Worm (Caenorhabditis elegans) whole organism, L2 larva: ENCODE measurements around the gene unc-2.
A peak's percentile ranks its signal among the peaks of the same experiment; 100 is the strongest.

ENCODE experiments used
- C34F6.9 ChIP-seq: fragments of 150-350 bp; optimal IDR thresholded peaks from 2 replicates; lab custom pipeline; 2014; ENCODE audit warnings: missing biosample characterization, missing genetic modification characterization
- F13H6.1 ChIP-seq: sonication (generic microtip); optimal IDR thresholded peaks from 2 replicates; lab custom pipeline; 2016; ENCODE audit warnings: missing genetic modification characterization, missing compliant biosample characterization
- Y55F3AM.14 ChIP-seq: fragments of 200-800 bp; sonication (Bioruptor generic); optimal IDR thresholded peaks from 2 replicates; lab custom pipeline; 2018; ENCODE audit warnings: mild to moderate bottlenecking, missing genetic modification characterization, missing compliant biosample characterization
- ZK546.5 ChIP-seq: sonication (generic microtip); optimal IDR thresholded peaks from 2 replicates; lab custom pipeline; 2017; ENCODE audit warnings: missing biosample characterization, missing genetic modification characterization
- alr-1 ChIP-seq: fragments of 150-350 bp; optimal IDR thresholded peaks from 2 replicates; lab custom pipeline; 2014; ENCODE audit warnings: missing biosample characterization, missing genetic modification characterization
- aly-2 ChIP-seq: fragments of 150-350 bp; optimal IDR thresholded peaks from 2 replicates; lab custom pipeline; 2014; ENCODE audit warnings: missing biosample characterization, missing genetic modification characterization
- ama-1 ChIP-seq: fragments of 150-350 bp; optimal IDR thresholded peaks from 2 replicates; lab custom pipeline; 2018; ENCODE audit warnings: inconsistent platforms
- blmp-1 ChIP-seq: sonication (generic microtip); optimal IDR thresholded peaks from 2 replicates; lab custom pipeline; 2017; ENCODE audit warnings: missing genetic modification characterization, mild to moderate bottlenecking, missing compliant biosample characterization, antibody characterized with exemption, moderate library complexity; ENCODE audit not compliant: insufficient read depth
- crh-2 ChIP-seq: sonication (generic microtip); optimal IDR thresholded peaks from 2 replicates; lab custom pipeline; 2017; ENCODE audit warnings: missing biosample characterization, missing genetic modification characterization
- egl-27 ChIP-seq: sonication (generic microtip); optimal IDR thresholded peaks from 3 replicates; lab custom pipeline; 2017; ENCODE audit warnings: missing biosample characterization, missing genetic modification reagents, missing genetic modification characterization
- elt-3 ChIP-seq: sonication (generic microtip); optimal IDR thresholded peaks from 2 replicates; lab custom pipeline; 2017; ENCODE audit warnings: missing biosample characterization, missing genetic modification characterization
- fos-1 ChIP-seq: fragments of 150-350 bp; optimal IDR thresholded peaks from 2 replicates; lab custom pipeline; 2014; ENCODE audit warnings: missing biosample characterization, missing genetic modification characterization
- gmeb-1 ChIP-seq: fragments of 150-350 bp; optimal IDR thresholded peaks from 2 replicates; lab custom pipeline; 2014; ENCODE audit warnings: missing biosample characterization, missing genetic modification characterization
- lin-11 ChIP-seq: fragments of 150-350 bp; sonication (generic microtip); optimal IDR thresholded peaks from 2 replicates; lab custom pipeline; 2014; ENCODE audit warnings: missing biosample characterization, missing genetic modification characterization, inconsistent platforms, mixed read lengths
- lin-13 ChIP-seq: fragments of 150-350 bp; optimal IDR thresholded peaks from 2 replicates; lab custom pipeline; 2014; ENCODE audit warnings: missing biosample characterization, missing genetic modification reagents, missing genetic modification characterization
- lin-39 ChIP-seq: fragments of 150-350 bp; optimal IDR thresholded peaks from 2 replicates; lab custom pipeline; 2014; ENCODE audit warnings: missing biosample characterization, missing genetic modification reagents, missing genetic modification characterization
- mab-5 ChIP-seq: fragments of 150-350 bp; optimal IDR thresholded peaks from 2 replicates; lab custom pipeline; 2014; ENCODE audit warnings: missing biosample characterization, missing genetic modification characterization
- mbf-1 ChIP-seq: sonication (generic microtip); optimal IDR thresholded peaks from 2 replicates; lab custom pipeline; 2017; ENCODE audit warnings: missing biosample characterization, missing genetic modification characterization
- mdl-1 ChIP-seq, 2 experiments: fragments of 150-350 bp in 1 of 2; sonication (generic microtip) in 1 of 2; optimal IDR thresholded peaks; 2 replicates each; lab custom pipeline; 2017; ENCODE audit warnings: missing biosample characterization in 2 of 2, missing genetic modification characterization in 2 of 2
- nhr-10 ChIP-seq: sonication (generic microtip); optimal IDR thresholded peaks from 2 replicates; lab custom pipeline; 2017; ENCODE audit warnings: missing biosample characterization, missing genetic modification characterization
- nhr-12 ChIP-seq: fragments of 150-350 bp; optimal IDR thresholded peaks from 2 replicates; lab custom pipeline; 2014; ENCODE audit warnings: missing biosample characterization, missing genetic modification characterization
- nhr-129 ChIP-seq: fragments of 150-350 bp; optimal IDR thresholded peaks from 2 replicates; lab custom pipeline; 2014; ENCODE audit warnings: missing biosample characterization, missing genetic modification characterization
- nhr-21 ChIP-seq: fragments of 150-350 bp; optimal IDR thresholded peaks from 2 replicates; lab custom pipeline; 2014; ENCODE audit warnings: missing biosample characterization, missing genetic modification characterization
- nhr-23 ChIP-seq: fragments of 150-350 bp; optimal IDR thresholded peaks from 2 replicates; lab custom pipeline; 2014; ENCODE audit warnings: missing biosample characterization, missing genetic modification reagents, missing genetic modification characterization
- nhr-237 ChIP-seq: fragments of 150-350 bp; optimal IDR thresholded peaks from 2 replicates; lab custom pipeline; 2014; ENCODE audit warnings: missing biosample characterization, missing genetic modification characterization
- nhr-25 ChIP-seq: fragments of 150-350 bp; sonication (generic microtip); optimal IDR thresholded peaks from 3 replicates; lab custom pipeline; 2014; ENCODE audit warnings: missing biosample characterization, missing genetic modification characterization
- nhr-6 ChIP-seq: fragments of 150-350 bp; optimal IDR thresholded peaks from 2 replicates; lab custom pipeline; 2014; ENCODE audit warnings: missing biosample characterization, missing genetic modification characterization
- nhr-77 ChIP-seq: fragments of 150-350 bp; optimal IDR thresholded peaks from 2 replicates; lab custom pipeline; 2014; ENCODE audit warnings: missing biosample characterization, missing genetic modification characterization
- peb-1 ChIP-seq: fragments of 150-350 bp; optimal IDR thresholded peaks from 2 replicates; lab custom pipeline; 2014; ENCODE audit warnings: missing biosample characterization, missing genetic modification characterization
- sem-4 ChIP-seq: fragments of 150-350 bp; optimal IDR thresholded peaks from 2 replicates; lab custom pipeline; 2014; ENCODE audit warnings: missing biosample characterization, missing genetic modification reagents, missing genetic modification characterization
- skn-1 ChIP-seq: sonication (generic microtip); optimal IDR thresholded peaks from 2 replicates; lab custom pipeline; 2017; ENCODE audit warnings: missing biosample characterization, missing genetic modification characterization
- sma-9 ChIP-seq, 2 experiments: fragments of 150-350 bp in 1 of 2; sonication (generic microtip) in 1 of 2; optimal IDR thresholded peaks; 2 replicates each; lab custom pipeline; 2014 to 2016; ENCODE audit warnings: missing genetic modification characterization in 2 of 2, mild to moderate bottlenecking in 1 of 2, missing biosample characterization in 1 of 2, missing compliant biosample characterization in 1 of 2, missing genetic modification reagents in 1 of 2, moderate library complexity in 1 of 2
- snpc-4 ChIP-seq: fragments of 150-350 bp; optimal IDR thresholded peaks from 2 replicates; lab custom pipeline; 2014; ENCODE audit warnings: missing biosample characterization, missing genetic modification characterization
- unc-55 ChIP-seq: fragments of 150-350 bp; sonication (generic microtip); optimal IDR thresholded peaks from 3 replicates; lab custom pipeline; 2014; ENCODE audit warnings: missing biosample characterization, missing genetic modification reagents, missing genetic modification characterization
- unc-62 ChIP-seq: fragments of 150-350 bp; optimal IDR thresholded peaks from 2 replicates; lab custom pipeline; 2014; ENCODE audit warnings: missing biosample characterization, missing genetic modification reagents, missing genetic modification characterization
- zag-1 ChIP-seq: fragments of 150-350 bp; optimal IDR thresholded peaks from 2 replicates; lab custom pipeline; 2014; ENCODE audit warnings: missing biosample characterization, missing genetic modification characterization
- ztf-1 ChIP-seq: fragments of 200-800 bp; sonication (Bioruptor generic); conservative IDR thresholded peaks from 2 replicates; pipeline ENCODE4 v1.3.6; 2022; ENCODE audit warnings: missing genetic modification characterization, missing compliant biosample characterization
- ztf-11 ChIP-seq: sonication (generic microtip); optimal IDR thresholded peaks from 2 replicates; lab custom pipeline; 2017; ENCODE audit warnings: missing biosample characterization, missing genetic modification characterization

unc-2 gene

ce11 chrX:2698197-2698800 is 65.0 kb downstream of the unc-2 start:
- TF ChIP-seq mab-5 (tag; lab: Kevin White, UChicago) (no peak), alr-1 (tag; lab: Kevin White, UChicago) (no peak), Y55F3AM.14 (peak; percentile 33), fos-1 (tag; lab: Kevin White, UChicago) (peak; percentile 9), unc-55 (GFP tag; lab: Kevin White, UChicago) (no peak), mbf-1 (tag; lab: Kevin White, UChicago) (no peak), ZK546.5 (tag; lab: Kevin White, UChicago) (no peak)
- TF ChIP-seq, all 48 proteins: peak for 2

ce11 chrX:2697645-2698044 is 65.7 kb downstream of the unc-2 start:
- TF ChIP-seq crh-2 (tag; lab: Kevin White, UChicago) (no peak), lin-39 (tag; lab: Kevin White, UChicago) (no peak), nhr-237 (no peak), lin-11 (tag; lab: Kevin White, UChicago) (no peak), sma-9 (GFP tag; optimal IDR thresholded peaks at IDR 0.05; lab: Kevin White, UChicago) (no peak), sma-9 (tag; optimal IDR thresholded peaks at IDR 0.05; lab: Kevin White, UChicago) (no peak), F13H6.1 (tag; lab: Kevin White, UChicago) (no peak), unc-62 (GFP tag; lab: Kevin White, UChicago) (no peak), ZK546.5 (tag; lab: Kevin White, UChicago) (no peak), nhr-23 (no peak), blmp-1 (tag; lab: Kevin White, UChicago) (no peak), nhr-6 (tag; lab: Kevin White, UChicago) (no peak), gmeb-1 (tag; lab: Kevin White, UChicago) (no peak), mbf-1 (tag; lab: Kevin White, UChicago) (no peak), lin-13 (GFP tag; lab: Kevin White, UChicago) (no peak), peb-1 (tag; lab: Kevin White, UChicago) (no peak)

ce11 chrX:2696563-2696962 is 66.8 kb downstream of the unc-2 start:
- TF ChIP-seq sem-4, result no peak
- no peak for TF ChIP-seq zag-1
- no peak for TF ChIP-seq lin-11 (tag; lab: Kevin White, UChicago)
- no peak for TF ChIP-seq nhr-77 (tag; lab: Kevin White, UChicago)
- TF ChIP-seq snpc-4 (tag; lab: Kevin White, UChicago), result no peak
- no peak for TF ChIP-seq elt-3
- no peak for TF ChIP-seq ztf-1
- TF ChIP-seq alr-1 (tag; lab: Kevin White, UChicago), result no peak
- no peak for TF ChIP-seq mbf-1 (tag; lab: Kevin White, UChicago)
- TF ChIP-seq F13H6.1 (tag; lab: Kevin White, UChicago), result no peak
- no peak for TF ChIP-seq Y55F3AM.14
- no peak for TF ChIP-seq nhr-237
- TF ChIP-seq mab-5 (tag; lab: Kevin White, UChicago), result no peak
- no peak for TF ChIP-seq nhr-25 (tag; lab: Kevin White, UChicago)
- TF ChIP-seq, all 48 proteins: peak for 0

ce11 chrX:2695292-2695691 is 68.0 kb downstream of the unc-2 start:
- TF ChIP-seq C34F6.9, result no peak
- TF ChIP-seq ztf-1, result no peak
- peak; percentile 14 for TF ChIP-seq F13H6.1 (tag; lab: Kevin White, UChicago)
- TF ChIP-seq ztf-11 (tag; lab: Kevin White, UChicago), result no peak
- no peak for TF ChIP-seq nhr-6 (tag; lab: Kevin White, UChicago)
- peak; percentile 52 for TF ChIP-seq crh-2 (tag; lab: Kevin White, UChicago)
- TF ChIP-seq sem-4, result no peak
- TF ChIP-seq fos-1 (tag; lab: Kevin White, UChicago), result peak; percentile 86
- no peak for TF ChIP-seq lin-13 (GFP tag; lab: Kevin White, UChicago)
- TF ChIP-seq ama-1 (lab: Kevin White, UChicago), result no peak
- no peak for TF ChIP-seq ZK546.5 (tag; lab: Kevin White, UChicago)
- no peak for TF ChIP-seq nhr-77 (tag; lab: Kevin White, UChicago)
- TF ChIP-seq elt-3, result no peak
- no peak for TF ChIP-seq unc-55 (GFP tag; lab: Kevin White, UChicago)
- no peak for TF ChIP-seq mdl-1 (tag; optimal IDR thresholded peaks at IDR 0.05; lab: Kevin White, UChicago)
- no peak for TF ChIP-seq nhr-10 (tag; lab: Kevin White, UChicago)
- TF ChIP-seq egl-27 (tag; lab: Kevin White, UChicago), result no peak
- TF ChIP-seq nhr-129, result no peak
- no peak for TF ChIP-seq peb-1 (tag; lab: Kevin White, UChicago)
- no peak for TF ChIP-seq alr-1 (tag; lab: Kevin White, UChicago)
- TF ChIP-seq sma-9 (GFP tag; optimal IDR thresholded peaks at IDR 0.05; lab: Kevin White, UChicago), result peak; percentile 54
- TF ChIP-seq sma-9 (tag; optimal IDR thresholded peaks at IDR 0.05; lab: Kevin White, UChicago), result no peak
- no peak for TF ChIP-seq unc-62 (GFP tag; lab: Kevin White, UChicago)
- no peak for TF ChIP-seq aly-2 (tag; lab: Kevin White, UChicago)
- TF ChIP-seq nhr-12 (tag; lab: Kevin White, UChicago), result no peak
- TF ChIP-seq skn-1 (tag; lab: Kevin White, UChicago), result no peak
- TF ChIP-seq nhr-21 (tag; lab: Kevin White, UChicago), result no peak
